Fruit fly (Drosophila melanogaster): ENCODE results near the gene CG5070.

The CG5070 gene

dm6 chrX:17218232-17218951, 15.5 kb downstream of the CG5070 start, which contains the start of gene CG12998 (continued):
- no peak for TF ChIP-seq fkh (GFP tag; optimal IDR thresholded peaks at IDR 0.05)
- peak; percentile 38 for TF ChIP-seq Hr4 (GFP tag; optimal IDR thresholded peaks at IDR 0.05)
- TF ChIP-seq acj6 (GFP tag; optimal IDR thresholded peaks at IDR 0.05): peak; percentile 33
- TF ChIP-seq CG8632 (GFP tag; optimal IDR thresholded peaks at IDR 0.05): peak; percentile 29
- TF ChIP-seq achi (GFP tag; optimal IDR thresholded peaks at IDR 0.05): peak; percentile 24
- peak; percentile 13 for TF ChIP-seq CG10631 (GFP tag; optimal IDR thresholded peaks at IDR 0.05)
- no peak for TF ChIP-seq CG9139 (GFP tag; optimal IDR thresholded peaks at IDR 0.05)
- peak; percentile 12 for TF ChIP-seq dsx (GFP tag; optimal IDR thresholded peaks at IDR 0.05; ENCODE audit: poor library complexity, severe bottlenecking)
- peak; percentile 45 for TF ChIP-seq net (GFP tag; optimal IDR thresholded peaks at IDR 0.05)

DNA sequence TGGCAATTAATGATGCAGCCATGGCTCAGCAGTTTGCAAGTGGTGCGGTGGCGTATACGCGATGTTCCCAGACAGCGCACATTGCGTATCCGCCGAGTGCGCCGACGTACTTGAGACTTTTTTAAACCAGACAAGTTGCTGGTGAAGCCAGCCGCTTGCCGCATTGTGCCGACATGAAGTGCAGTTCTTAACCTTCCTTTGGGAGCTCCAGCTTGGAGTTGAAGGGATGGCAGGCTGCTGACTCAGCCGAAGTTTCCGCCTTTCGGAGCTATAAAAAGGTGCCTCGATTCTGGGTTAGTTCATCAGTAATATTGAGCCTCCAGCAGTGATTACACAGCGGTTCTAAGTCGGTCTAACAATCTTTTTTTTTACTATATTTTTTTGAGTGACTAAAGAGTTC, 18.2 kb downstream of the CG5070 start, which contains the start of gene CG5172:
TSS of gene CG5172 (plus strand) at position 301 of the 400 bp plus-strand sequence.
- TF ChIP-seq CG10631 (GFP tag; optimal IDR thresholded peaks at IDR 0.05) (no peak), CG3919 (GFP tag; optimal IDR thresholded peaks at IDR 0.05) (no peak), esn (GFP tag; optimal IDR thresholded peaks at IDR 0.05) (no peak), Ets96B (tag; optimal IDR thresholded peaks at IDR 0.05) (no peak), spab (GFP tag; optimal IDR thresholded peaks at IDR 0.05) (no peak), Sox14 (GFP tag; optimal IDR thresholded peaks at IDR 0.05) (no peak), acj6 (GFP tag; optimal IDR thresholded peaks at IDR 0.05) (no peak), CG8319 (GFP tag; optimal IDR thresholded peaks at IDR 0.05) (no peak), svp (GFP tag) (no peak), Gug (GFP tag; IDR thresholded peaks at IDR 0.05) (no peak), CG15336 (GFP tag; IDR thresholded peaks at IDR 0.05) (no peak)

- TF ChIP-seq Lpt (GFP tag; optimal IDR thresholded peaks at IDR 0.05) (no peak), Met (GFP tag; optimal IDR thresholded peaks at IDR 0.05) (no peak), CG6792 (GFP tag; optimal IDR thresholded peaks at IDR 0.05) (no peak), net (GFP tag; optimal IDR thresholded peaks at IDR 0.05) (no peak), Gug (GFP tag; IDR thresholded peaks at IDR 0.05) (no peak), Sox15 (GFP tag; optimal IDR thresholded peaks at IDR 0.05) (no peak), CG3919 (GFP tag; optimal IDR thresholded peaks at IDR 0.05) (no peak), CG7368 (GFP tag; optimal IDR thresholded peaks at IDR 0.05) (no peak), CG4318 (GFP tag; optimal IDR thresholded peaks at IDR 0.05) (no peak), svp (GFP tag) (no peak), Eip78C (GFP tag) (no peak), fkh (GFP tag; optimal IDR thresholded peaks at IDR 0.05) (no peak), acj6 (GFP tag; optimal IDR thresholded peaks at IDR 0.05) (no peak), esn (GFP tag; optimal IDR thresholded peaks at IDR 0.05) (no peak), ss (GFP tag; optimal IDR thresholded peaks at IDR 0.05) (no peak), Blimp-1 (GFP tag; optimal IDR thresholded peaks at IDR 0.05) (no peak), CG6163 (GFP tag; IDR thresholded peaks at IDR 0.05) (no peak)
Observed at dm6 chrX:17223715-17224114, 20.8 kb downstream of the CG5070 start, which contains the start of gene CG34327. Gene CG34327, minus strand, starts transcription at chrX:17223815.

DNA sequence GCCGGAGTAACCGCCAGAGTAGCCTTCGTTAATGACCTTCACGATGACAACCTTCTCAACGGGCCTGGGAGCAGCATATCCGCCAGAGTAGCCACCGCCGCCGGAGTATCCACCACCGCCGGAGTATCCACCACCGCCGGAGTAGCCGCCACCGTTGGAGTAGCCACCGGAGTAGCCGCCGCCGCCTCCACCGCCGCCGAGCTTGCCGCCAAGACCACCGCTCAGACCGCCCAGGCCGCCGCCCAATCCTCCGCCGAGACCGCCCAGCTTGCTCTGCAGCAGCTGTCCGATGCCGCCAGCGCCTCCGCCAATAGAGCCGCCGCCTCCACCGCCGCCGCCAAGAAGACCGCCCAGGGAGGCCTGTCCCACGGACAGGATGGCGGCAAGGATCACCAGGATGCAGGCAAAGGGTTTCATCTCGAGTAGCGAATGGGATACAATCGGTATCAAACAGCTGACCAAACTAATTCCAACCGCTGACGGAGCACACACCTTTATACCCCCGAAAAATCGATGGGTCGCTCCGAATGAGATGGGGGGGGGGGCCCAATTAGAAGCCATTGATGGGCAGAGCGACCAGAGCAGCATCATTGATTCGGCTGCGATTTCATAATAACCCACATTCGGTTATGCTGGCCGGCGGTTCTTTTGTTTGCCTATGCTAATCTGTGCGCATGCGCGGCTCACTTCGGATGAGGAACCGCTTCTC, 23.2 kb downstream of the CG5070 start:
- TF ChIP-seq acj6 (GFP tag; optimal IDR thresholded peaks at IDR 0.05) (no peak), dac (GFP tag; optimal IDR thresholded peaks at IDR 0.05) (no peak), CG7368 (GFP tag; optimal IDR thresholded peaks at IDR 0.05) (no peak), CG34406 (GFP tag; optimal IDR thresholded peaks at IDR 0.05) (no peak), svp (GFP tag) (no peak), Hr39 (GFP tag; optimal IDR thresholded peaks at IDR 0.05) (no peak), fkh (GFP tag; optimal IDR thresholded peaks at IDR 0.05) (no peak), Sox102F (GFP tag; optimal IDR thresholded peaks at IDR 0.05) (no peak)
